Worm (Caenorhabditis elegans) whole organism, mixed stage, embryonic: ENCODE measurements around the gene F01G10.4.

Experiments
- blmp-1 ChIP-seq: fragments of 150-350 bp; optimal IDR thresholded peaks from 2 replicates; lab custom pipeline; 2014; ENCODE audit warnings: missing biosample characterization, missing genetic modification characterization
- ceh-39 ChIP-seq: fragments of 150-350 bp; optimal IDR thresholded peaks from 2 replicates; lab custom pipeline; 2014; ENCODE audit warnings: missing biosample characterization, missing genetic modification characterization
- lin-13 ChIP-seq: fragments of 150-350 bp; optimal IDR thresholded peaks from 2 replicates; lab custom pipeline; 2014; ENCODE audit warnings: missing biosample characterization, missing genetic modification characterization
- lsy-2 ChIP-seq: fragments of 150-350 bp; optimal IDR thresholded peaks from 2 replicates; lab custom pipeline; 2014; ENCODE audit warnings: missing biosample characterization, missing genetic modification characterization
- nhr-12 ChIP-seq: fragments of 150-350 bp; optimal IDR thresholded peaks from 2 replicates; lab custom pipeline; 2014; ENCODE audit warnings: missing biosample characterization, missing genetic modification characterization
- sptf-1 ChIP-seq: sonication (generic microtip); optimal IDR thresholded peaks from 2 replicates; lab custom pipeline; 2017; ENCODE audit warnings: mild to moderate bottlenecking, missing genetic modification characterization, moderate library complexity, missing compliant biosample characterization
- unc-39 ChIP-seq: fragments of 150-350 bp; optimal IDR thresholded peaks from 2 replicates; lab custom pipeline; 2014; ENCODE audit warnings: missing biosample characterization, missing genetic modification characterization
- unc-62 ChIP-seq: fragments of 150-350 bp; optimal IDR thresholded peaks from 2 replicates; lab custom pipeline; 2014; ENCODE audit warnings: missing biosample characterization, missing genetic modification reagents, missing genetic modification characterization

- TF ChIP-seq blmp-1 (tag; lab: Kevin White, UChicago), result no peak
- no peak for TF ChIP-seq sptf-1 (tag; lab: Kevin White, UChicago)
- no peak for TF ChIP-seq unc-39
- TF ChIP-seq unc-62 (GFP tag; lab: Kevin White, UChicago), result no peak
- TF ChIP-seq lin-13 (tag; lab: Kevin White, UChicago), result no peak
- no peak for TF ChIP-seq lsy-2 (tag; lab: Kevin White, UChicago)
- no peak for TF ChIP-seq nhr-12
- no peak for TF ChIP-seq ceh-39 (tag; lab: Kevin White, UChicago)
These were observed 28.7 kb upstream of the F01G10.4 start for ce11 chrIV:10261061-10261460.
